Worm (Caenorhabditis elegans) whole organism, L4/young adult: Measurements from ENCODE around the gene dkc-1.

Experiments
- W03F9.2 ChIP-seq: fragments of 150-350 bp; optimal IDR thresholded peaks from 2 replicates; lab custom pipeline; 2014; ENCODE audit warnings: missing biosample characterization, missing genetic modification characterization
- dao-5 ChIP-seq: sonication (generic microtip); optimal IDR thresholded peaks from 2 replicates; lab custom pipeline; 2016; ENCODE audit warnings: missing genotype, missing genetic modification characterization, moderate library complexity, missing compliant biosample characterization
- him-1 ChIP-seq: sonication (generic microtip); optimal IDR thresholded peaks from 2 replicates; lab custom pipeline; 2016; ENCODE audit warnings: missing genotype, missing genetic modification reagents, missing genetic modification characterization, missing compliant biosample characterization

The dkc-1 gene

DNA sequence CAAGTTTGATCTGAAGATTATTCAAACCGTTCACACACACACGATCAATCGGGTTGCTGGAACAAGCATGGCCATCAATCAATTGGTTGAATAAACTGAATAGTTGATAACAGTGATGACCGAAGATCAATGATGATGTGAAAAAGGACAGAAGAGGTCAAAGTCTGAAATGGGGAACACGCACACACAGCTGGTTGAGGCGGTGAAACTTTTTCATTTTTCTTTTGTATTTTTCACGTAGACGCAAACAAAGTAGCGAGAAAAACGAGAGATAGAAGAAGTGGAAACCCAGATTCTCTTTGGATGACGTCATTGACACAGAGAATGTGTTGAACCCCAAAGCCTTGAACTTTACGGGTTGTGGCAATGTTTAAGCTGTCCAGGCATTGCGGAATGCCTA is 30.8 kb upstream of the dkc-1 start:
- TF ChIP-seq W03F9.2 (tag; lab: Kevin White, UChicago), result no peak
- TF ChIP-seq him-1 (tag; lab: Kevin White, UChicago), result no peak
- no peak for TF ChIP-seq dao-5

DNA sequence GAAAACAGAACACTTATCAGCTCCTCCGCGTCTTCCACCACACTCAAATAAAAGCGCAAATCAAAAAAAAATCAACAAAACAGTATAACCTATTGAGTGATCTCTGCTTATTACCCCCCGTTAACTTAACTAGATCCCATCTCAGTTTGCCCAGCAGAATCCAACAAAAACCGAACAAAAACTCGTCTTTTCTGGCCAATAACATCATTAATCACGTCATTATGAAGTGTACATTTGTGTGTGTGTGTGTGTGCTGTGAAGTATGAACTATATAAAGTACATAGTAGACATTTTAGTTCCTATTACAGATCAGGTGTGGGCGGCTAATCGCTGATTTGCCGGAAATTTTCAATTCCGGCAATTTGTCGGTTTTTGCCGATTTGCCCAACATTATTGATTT is 30.2 kb upstream of the dkc-1 start:
- TF ChIP-seq W03F9.2 (tag; lab: Kevin White, UChicago) (no peak), dao-5 (no peak), him-1 (tag; lab: Kevin White, UChicago) (no peak)

DNA sequence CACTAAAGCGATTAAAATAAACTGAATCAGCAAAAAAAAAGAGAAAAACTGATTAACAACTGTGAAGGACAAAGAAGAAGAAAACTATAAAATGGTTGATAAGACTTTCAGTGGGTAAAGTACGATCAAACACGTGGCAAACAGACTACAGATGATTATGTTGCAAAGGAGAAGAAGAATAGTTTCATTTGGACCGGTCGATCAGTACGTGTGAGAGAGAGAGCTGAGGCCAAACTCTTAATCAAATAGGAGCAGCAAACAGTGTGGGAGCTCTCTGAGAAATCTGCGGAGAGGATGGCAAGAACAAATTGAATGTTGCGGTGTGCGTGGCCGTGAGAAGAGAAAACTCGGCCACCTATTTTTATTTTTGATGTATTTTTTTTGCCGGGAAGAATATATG is 29.2 kb upstream of the dkc-1 start:
- no peak for TF ChIP-seq him-1 (tag; lab: Kevin White, UChicago)
- no peak for TF ChIP-seq dao-5
- TF ChIP-seq W03F9.2 (tag; lab: Kevin White, UChicago), result no peak

DNA sequence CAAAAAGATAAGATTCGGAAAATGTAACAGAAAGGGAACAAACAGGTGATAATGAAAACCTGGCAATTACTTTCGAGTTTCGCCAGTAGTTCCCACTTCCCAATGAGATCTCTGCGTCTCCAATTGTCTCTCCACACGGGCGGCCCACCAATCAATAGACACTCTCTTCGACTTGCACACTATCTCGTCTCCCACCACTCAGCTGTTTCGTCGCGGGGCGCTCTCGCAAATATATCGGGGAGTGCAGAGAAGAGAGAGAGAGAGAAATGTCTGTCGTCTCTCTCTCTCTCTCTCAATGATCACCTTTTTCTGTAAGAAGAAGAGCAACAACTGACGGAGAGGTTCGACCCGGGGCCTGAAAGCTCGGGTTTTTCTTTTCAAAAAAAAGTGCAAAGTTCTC is 28.1 kb upstream of the dkc-1 start:
- TF ChIP-seq him-1 (tag; lab: Kevin White, UChicago) (peak; percentile 20), dao-5 (no peak), W03F9.2 (tag; lab: Kevin White, UChicago) (peak; percentile 17)

DNA sequence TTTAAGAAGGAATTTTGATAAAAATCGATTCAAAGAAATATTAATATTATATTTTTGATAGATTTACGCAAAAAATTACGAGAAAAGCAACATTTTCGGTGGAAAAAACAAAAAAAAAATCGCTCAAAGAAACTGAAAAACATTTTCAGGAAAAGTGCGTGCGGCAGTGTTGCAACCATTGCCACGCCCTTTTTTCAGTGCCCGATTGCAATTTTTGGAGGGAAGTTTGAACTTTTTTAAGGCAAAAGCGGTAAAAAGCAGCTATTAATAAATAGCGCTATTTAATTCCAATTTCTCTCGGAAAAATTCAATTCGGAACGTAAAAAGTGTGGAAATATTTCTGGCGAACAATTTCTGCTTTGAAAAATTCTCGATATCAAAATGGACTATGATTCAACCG is 27.2 kb upstream of the dkc-1 start:
- TF ChIP-seq dao-5 (no peak), him-1 (tag; lab: Kevin White, UChicago) (no peak), W03F9.2 (tag; lab: Kevin White, UChicago) (no peak)

DNA sequence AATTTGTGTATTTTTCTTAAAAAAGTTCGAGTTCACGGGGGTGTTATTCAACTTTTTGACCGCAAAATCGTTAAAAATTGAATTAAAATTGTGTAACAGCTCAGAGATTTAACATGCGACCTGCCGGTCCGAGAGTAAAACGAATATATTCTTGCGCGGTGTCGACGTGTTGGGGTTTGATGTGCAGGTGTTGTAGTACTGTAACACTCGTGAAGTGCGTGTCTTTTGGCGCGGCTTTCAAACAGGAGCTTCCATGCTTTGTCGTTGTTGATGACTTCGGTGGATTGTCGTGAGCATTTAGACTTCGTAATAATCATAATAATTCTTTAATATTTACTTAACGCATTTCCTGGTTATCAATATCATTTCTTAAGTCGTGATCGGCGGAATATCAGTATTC is 17.7 kb upstream of the dkc-1 start, which contains the start of gene tat-3:
tat-3 (minus strand) TSS at position 196 of the 400 bp plus-strand sequence.
- TF ChIP-seq W03F9.2 (tag; lab: Kevin White, UChicago), result no peak
- TF ChIP-seq him-1 (tag; lab: Kevin White, UChicago), result no peak
- TF ChIP-seq dao-5, result no peak

DNA sequence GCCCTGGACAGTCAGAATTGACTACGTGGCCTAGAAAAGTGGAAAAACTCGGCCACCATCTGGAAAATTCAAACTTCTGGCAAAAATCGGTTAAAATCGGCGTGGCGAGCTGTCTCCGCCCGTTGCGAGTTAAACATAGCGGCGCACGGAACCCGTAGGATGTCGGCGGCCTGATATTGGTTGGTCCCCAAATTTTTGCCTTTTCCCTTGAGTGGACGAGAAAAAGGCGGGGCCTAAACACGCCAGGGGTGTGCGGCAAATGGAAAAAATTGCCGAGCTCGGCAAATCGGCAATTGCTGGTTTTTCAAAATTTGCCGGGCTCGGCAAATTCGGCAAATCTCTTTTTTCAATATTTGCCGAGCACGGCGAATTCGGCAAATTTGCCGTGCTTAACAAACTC is 14.9 kb upstream of the dkc-1 start:
- no peak for TF ChIP-seq him-1 (tag; lab: Kevin White, UChicago)
- no peak for TF ChIP-seq dao-5
- TF ChIP-seq W03F9.2 (tag; lab: Kevin White, UChicago), result no peak

DNA sequence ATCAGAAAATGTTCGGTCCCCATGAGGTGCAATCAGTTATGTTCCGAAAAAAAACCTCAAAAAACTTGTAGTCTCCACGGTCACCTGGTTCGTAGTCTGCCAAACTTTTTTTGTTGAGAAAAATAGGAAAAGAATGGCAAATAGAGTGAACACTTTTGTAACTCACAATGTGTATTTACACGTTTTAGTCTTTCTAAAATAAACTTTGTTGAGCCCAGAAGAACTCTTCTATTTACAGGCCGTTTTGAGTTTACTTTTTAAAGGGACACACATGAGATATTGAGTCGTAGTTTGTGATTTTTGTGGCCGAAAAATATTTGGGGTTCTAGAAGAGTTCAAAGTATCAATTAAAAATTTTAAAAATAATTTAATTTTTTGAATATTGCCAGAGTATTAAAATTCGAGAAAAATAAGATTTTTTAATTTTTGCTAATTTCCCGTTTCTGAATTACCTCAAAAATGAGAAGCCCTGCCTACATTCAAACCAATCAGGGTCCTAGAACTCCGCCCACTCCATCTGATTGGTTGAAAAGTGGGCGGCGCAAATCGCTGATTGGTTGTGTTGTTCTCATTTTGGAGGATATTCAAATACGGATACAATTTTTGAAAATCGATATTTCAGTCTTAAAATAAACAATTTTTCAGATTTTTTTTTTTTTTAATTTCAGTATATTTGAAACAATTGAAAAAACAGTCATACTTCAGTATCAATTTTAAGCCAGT is 13.6 kb upstream of the dkc-1 start:
- no peak for TF ChIP-seq him-1 (tag; lab: Kevin White, UChicago)
- TF ChIP-seq W03F9.2 (tag; lab: Kevin White, UChicago), result no peak
- TF ChIP-seq dao-5, result no peak

DNA sequence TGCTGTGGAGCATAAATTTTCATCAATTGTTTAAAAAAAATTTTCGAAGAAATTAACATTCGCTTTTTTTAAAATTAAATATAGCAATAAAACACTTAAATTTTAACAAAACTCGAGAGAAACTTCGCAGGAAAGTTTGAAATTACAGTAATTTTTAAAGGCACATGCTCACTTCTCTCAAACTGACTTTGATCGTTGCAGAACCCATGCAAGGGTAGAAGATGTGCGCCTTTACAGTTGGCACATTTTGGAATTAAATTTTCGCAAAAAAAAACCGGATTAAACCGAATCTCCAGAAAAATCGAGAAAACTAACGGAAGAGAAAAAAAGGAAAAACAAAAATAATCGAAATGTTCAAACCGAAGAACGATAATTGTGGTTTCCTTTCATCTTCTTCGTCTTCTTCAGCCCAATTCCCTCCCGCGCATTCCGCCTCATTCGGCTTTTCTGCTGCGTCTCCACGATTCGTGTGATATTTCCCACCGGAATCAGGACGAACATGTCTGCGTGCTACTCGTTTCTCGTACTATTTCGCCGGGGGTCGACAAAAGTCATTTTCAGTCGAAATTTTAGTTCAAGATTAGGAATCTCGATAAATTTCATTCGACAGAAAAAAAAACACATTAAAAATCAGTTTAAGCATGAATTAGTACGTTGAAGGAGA is 11.8 kb upstream of the dkc-1 start:
- TF ChIP-seq him-1 (tag; lab: Kevin White, UChicago) (no peak), dao-5 (no peak), W03F9.2 (tag; lab: Kevin White, UChicago) (no peak)

DNA sequence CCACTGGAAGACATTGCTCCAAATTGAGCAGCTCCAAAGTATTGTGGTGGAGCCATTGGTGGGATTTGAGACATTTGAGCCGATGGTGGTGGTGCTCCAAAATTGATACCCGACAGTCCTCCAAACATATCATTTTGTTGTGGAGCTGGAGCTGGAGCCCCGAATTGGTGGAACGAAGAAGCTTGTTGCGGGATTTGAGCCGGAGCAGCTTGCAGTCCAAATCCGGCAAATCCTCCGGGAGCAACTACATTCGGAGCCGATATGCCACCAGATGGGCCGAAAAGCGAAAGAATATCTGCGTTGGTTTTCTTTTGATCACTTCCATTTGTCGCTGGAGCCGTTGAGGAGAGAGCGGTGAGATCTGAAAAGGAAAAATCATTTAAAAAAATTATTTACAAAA is 10.1 kb upstream of the dkc-1 start:
- TF ChIP-seq him-1 (tag; lab: Kevin White, UChicago), result no peak
- TF ChIP-seq W03F9.2 (tag; lab: Kevin White, UChicago), result no peak
- TF ChIP-seq dao-5, result no peak

DNA sequence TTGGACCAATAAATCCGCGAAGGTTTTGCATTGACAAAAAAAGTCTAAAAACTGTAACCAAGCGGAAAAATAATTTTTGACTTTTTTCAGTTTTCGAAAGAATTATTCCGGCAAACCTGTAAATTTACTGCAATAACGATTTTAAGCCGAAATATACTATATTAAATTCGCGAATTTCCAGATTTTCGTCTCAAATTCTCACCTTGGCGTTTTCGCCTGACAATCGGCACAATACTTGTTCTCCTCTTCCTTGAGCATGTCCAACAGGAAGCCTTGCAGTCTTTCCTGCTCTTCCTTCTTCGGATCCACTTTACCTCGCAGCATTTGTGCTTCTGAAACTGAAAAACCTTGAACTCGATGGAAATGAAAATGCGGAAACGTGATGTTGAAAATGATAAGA is 8.8 kb upstream of the dkc-1 start, which contains the start of gene smap-1:
smap-1 (minus strand) TSS at position 338 of the 400 bp plus-strand sequence.
- no peak for TF ChIP-seq W03F9.2 (tag; lab: Kevin White, UChicago)
- TF ChIP-seq him-1 (tag; lab: Kevin White, UChicago), result no peak
- TF ChIP-seq dao-5, result no peak

DNA sequence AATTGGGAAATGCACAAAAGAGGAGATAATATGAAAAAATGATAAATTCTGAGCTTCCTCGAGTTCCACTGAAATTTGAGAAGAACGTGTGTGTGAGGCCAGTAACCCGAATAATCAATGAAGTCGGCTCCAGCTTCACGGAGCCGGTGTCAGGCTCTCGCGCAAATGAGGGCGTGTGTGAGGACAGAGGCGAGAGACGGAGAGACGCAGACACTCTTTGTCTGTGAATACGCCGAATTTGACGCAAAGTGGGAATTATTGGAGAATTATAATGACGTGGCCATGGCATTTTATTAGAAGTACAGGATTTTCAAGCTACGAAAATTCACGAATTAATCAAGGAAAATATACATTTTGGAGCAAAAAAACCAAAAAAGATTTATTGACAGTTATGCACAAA is 8.3 kb upstream of the dkc-1 start:
- TF ChIP-seq dao-5, result no peak
- TF ChIP-seq W03F9.2 (tag; lab: Kevin White, UChicago), result peak; percentile 19

DNA sequence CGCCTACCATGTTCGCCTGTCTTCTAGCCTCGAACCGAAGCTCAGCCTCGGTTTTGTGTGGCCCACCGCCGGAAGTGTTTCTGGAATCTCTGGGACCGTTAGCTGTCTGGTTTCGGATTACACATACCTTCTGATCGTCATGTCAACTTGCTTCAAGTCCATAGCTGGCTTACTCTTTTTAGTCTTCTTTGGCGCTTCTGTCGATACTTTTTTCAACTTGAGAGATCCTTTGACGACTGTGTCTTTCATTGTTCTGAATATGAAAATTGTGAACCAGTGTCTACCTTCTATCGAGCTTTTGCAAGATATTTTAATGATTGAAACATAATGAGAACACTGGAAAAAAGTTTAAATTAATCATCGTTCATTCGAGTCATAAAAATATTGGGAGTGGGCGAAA is 7.7 kb upstream of the dkc-1 start, which contains the start of gene K01G5.8:
K01G5.8 (minus strand) TSS at position 255 of the 400 bp plus-strand sequence.
- no peak for TF ChIP-seq dao-5
- TF ChIP-seq him-1 (tag; lab: Kevin White, UChicago), result no peak
- TF ChIP-seq W03F9.2 (tag; lab: Kevin White, UChicago), result no peak

DNA sequence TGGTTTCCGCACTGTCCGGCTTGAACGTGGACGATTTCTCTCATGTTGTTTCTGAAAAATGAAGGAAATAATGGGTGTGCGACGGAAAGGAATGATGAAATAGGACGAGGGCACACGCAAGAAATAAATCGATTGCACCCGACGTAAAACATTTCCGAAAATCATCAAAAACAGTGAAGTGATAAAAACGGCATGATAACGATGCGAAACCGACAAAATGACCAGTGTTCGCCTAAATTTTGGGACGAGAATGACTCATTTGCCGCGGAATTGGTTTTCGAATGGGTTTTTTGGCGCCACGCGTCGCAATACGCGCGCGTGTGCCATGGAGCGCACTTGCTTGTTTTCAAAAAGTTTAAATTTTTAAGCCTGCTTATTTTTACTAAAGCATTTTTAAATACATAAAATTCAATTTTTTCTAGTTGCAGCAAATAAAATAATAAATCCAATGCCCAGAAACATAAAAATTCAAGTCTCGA is 5.8 kb upstream of the dkc-1 start, which contains the start of the genes tbb-1 and rib-2:
tbb-1 (minus strand) TSS at position 51 of the 479 bp plus-strand sequence.
rib-2 (plus strand) TSS at position 429 of the 479 bp plus-strand sequence.
- TF ChIP-seq him-1 (tag; lab: Kevin White, UChicago) (no peak), W03F9.2 (tag; lab: Kevin White, UChicago) (peak; percentile 91), dao-5 (no peak)
